Fruit fly (Drosophila melanogaster): ENCODE results near the gene CG17721.

CG17721 gene

DNA sequence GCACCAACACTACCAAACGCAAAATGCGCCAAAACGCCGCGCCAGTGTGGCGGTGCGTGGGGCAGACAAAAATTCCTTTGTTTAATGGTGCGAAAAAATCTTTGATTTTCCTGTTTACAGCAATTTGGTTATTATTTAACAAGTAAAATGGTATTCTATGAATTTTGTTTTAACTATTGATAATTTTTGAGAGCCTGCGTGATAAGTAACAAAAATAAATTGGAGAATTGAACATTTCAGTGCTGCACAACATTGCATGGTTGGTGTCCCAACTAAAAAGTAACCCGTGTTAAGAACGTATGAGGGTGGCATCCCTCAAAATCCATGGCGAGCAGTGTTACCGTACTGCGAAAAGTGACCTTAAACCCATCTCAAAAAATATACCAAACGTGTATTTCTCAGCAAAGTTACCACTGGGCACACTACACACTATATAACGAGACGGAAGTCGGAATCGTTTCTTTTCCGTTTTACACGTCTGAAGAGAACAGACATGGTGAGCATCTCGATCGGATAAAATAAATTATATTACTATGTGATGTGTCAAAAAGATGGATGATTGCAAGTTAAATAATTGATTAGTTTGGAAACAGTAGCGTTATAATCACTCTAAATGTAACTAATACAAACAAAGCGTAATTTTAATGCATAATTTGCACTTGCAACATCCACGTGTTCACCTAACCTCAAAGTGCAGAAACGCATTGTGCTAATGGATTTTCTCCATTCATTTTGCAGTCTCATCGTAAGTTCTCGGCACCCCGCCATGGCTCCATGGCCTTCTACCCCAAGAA lies 13.3 kb upstream of the CG17721 start, which contains the start of the genes CG6693 and RpL3 (continued):
- TF ChIP-seq sc (optimal IDR thresholded peaks at IDR 0.05) (no peak), sc (GFP tag; optimal IDR thresholded peaks at IDR 0.05) (peak; percentile 54), vnd (GFP tag; IDR thresholded peaks at IDR 0.05; ENCODE audit: partially characterized antibody) (no peak), otp (GFP tag; IDR thresholded peaks at IDR 0.05) (peak; percentile 80; the same call in 2 of the 3 replicates), CG10543 (GFP tag; optimal IDR thresholded peaks at IDR 0.05) (peak; percentile 82), dan (GFP tag; IDR thresholded peaks at IDR 0.05) (no peak), Poxn (GFP tag; IDR thresholded peaks at IDR 0.05) (no peak), Optix (GFP tag; IDR thresholded peaks at IDR 0.05) (peak; percentile 70), CG12299 (tag; optimal IDR thresholded peaks at IDR 0.05) (peak; percentile 83), CG8281 (tag; optimal IDR thresholded peaks at IDR 0.05) (peak; percentile 30), Drgx (GFP tag; IDR thresholded peaks at IDR 0.05) (peak; percentile 47; the same call in 1 of the 2 replicates), slp2 (GFP tag; optimal IDR thresholded peaks at IDR 0.05) (peak; percentile 37), PHDP (tag; optimal IDR thresholded peaks at IDR 0.05) (peak; percentile 86), Bdp1 (GFP tag; optimal IDR thresholded peaks at IDR 0.05) (peak; percentile 50), Hr51 (GFP tag; optimal IDR thresholded peaks at IDR 0.05) (peak; percentile 68 to 70), CG9727 (GFP tag; optimal IDR thresholded peaks at IDR 0.05) (peak; percentile 77), lbe (GFP tag; optimal IDR thresholded peaks at IDR 0.05) (peak; percentile 74), Trl (optimal IDR thresholded peaks at IDR 0.05) (peak in 1 of 2 experiments; percentile 12), Trl (GFP tag; optimal IDR thresholded peaks at IDR 0.05) (peak; percentile 84), CG30431 (GFP tag; optimal IDR thresholded peaks at IDR 0.05) (no peak), br (optimal IDR thresholded peaks at IDR 0.05) (no peak), CG15073 (GFP tag; optimal IDR thresholded peaks at IDR 0.05) (no peak), CG1024 (GFP tag; IDR thresholded peaks at IDR 0.05) (peak; percentile 65), CkIIα-i1 (GFP tag; IDR thresholded peaks at IDR 0.05) (peak; percentile 39; the same call in 1 of the 2 replicates), CHES-1-like (GFP tag; optimal IDR thresholded peaks at IDR 0.05) (peak; percentile 55), pan (optimal IDR thresholded peaks at IDR 0.05) (no peak), pan (GFP tag; optimal IDR thresholded peaks at IDR 0.05 in 1 of 2, IDR thresholded peaks at IDR 0.05 in 1 of 2) (peak in 1 of 2 experiments; percentile 73), CG17186 (GFP tag; optimal IDR thresholded peaks at IDR 0.05) (peak; percentile 80), dpn (GFP tag; optimal IDR thresholded peaks at IDR 0.05) (peak; percentile 32 to 63), sna (GFP tag; IDR thresholded peaks at IDR 0.05; ENCODE audit: partially characterized antibody) (no peak), CG30403 (GFP tag; optimal IDR thresholded peaks at IDR 0.05) (peak; percentile 55), CG18476 (GFP tag; optimal IDR thresholded peaks at IDR 0.05) (peak; percentile 22), NfI (GFP tag; optimal IDR thresholded peaks at IDR 0.05) (peak; percentile 84), salm (tag; optimal IDR thresholded peaks at IDR 0.05) (peak; percentile 71), Oaz (GFP tag; IDR thresholded peaks at IDR 0.05) (no peak), CG2199 (GFP tag; IDR thresholded peaks at IDR 0.05) (no peak), CG11093 (GFP tag; IDR thresholded peaks at IDR 0.05) (no peak), Nf-YC (tag; optimal IDR thresholded peaks at IDR 0.05) (peak; percentile 60), unpg (GFP tag; optimal IDR thresholded peaks at IDR 0.05) (peak; percentile 80), CG12659 (GFP tag; optimal IDR thresholded peaks at IDR 0.05) (peak; percentile 90), Dfd (GFP tag; optimal IDR thresholded peaks at IDR 0.05) (no peak), ara (GFP tag; IDR thresholded peaks at IDR 0.05) (peak; percentile 28; the same call in 1 of the 2 replicates), CG6791 (GFP tag; IDR thresholded peaks at IDR 0.05; ENCODE audit: partially characterized antibody) (no peak; the same call in 2 of the 3 replicates), mirr (GFP tag; optimal IDR thresholded peaks at IDR 0.05) (peak; percentile 90), bowl (GFP tag; IDR thresholded peaks at IDR 0.05) (peak; percentile 61; the same call in 1 of the 2 replicates), CG10366 (GFP tag; IDR thresholded peaks at IDR 0.05) (peak; percentile 27; the same call in 1 of the 2 replicates), NK7.1 (GFP tag; optimal IDR thresholded peaks at IDR 0.05) (peak; percentile 67), CG17829 (tag; optimal IDR thresholded peaks at IDR 0.05) (peak; percentile 71), CG6765 (GFP tag; optimal IDR thresholded peaks at IDR 0.05) (peak; percentile 93), pnt (GFP tag; optimal IDR thresholded peaks at IDR 0.05) (peak; percentile 31)
